Fruit fly (Drosophila melanogaster) S2 (cell line): ENCODE results near the gene Hsp22.

Experiments
- CG8478 ChIP-seq: fragments of >200 bp; optimal IDR thresholded peaks from 2 replicates; lab custom pipeline; 2018
- CTCF ChIP-seq, 2 experiments: fragments of >200 bp; optimal IDR thresholded peaks; 2 replicates each; lab custom pipeline; 2018

DNA sequence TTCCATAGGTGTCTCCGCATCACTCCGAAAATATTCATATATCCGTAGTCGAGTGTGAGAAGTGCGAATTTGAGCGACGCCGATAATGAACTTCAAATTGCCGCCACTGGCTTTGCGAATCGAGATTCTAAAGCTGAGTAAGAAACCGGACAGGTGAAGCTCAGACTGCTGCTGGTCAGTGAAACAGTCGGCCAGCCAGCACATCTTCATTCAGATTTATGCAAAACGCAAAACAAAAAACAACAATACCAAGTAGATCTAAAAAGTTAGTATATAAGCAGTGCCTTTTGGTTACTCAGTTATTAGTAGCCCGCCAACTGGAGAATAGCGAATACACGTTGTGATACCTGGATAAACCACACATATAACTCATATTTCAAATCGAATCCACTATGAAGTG, 31.8 kb downstream of the Hsp22 start, which contains the start of gene Cpr67B:
- TF ChIP-seq CG8478 (lab: Kevin White, UChicago) (no peak), CTCF (optimal IDR thresholded peaks at IDR 0.05; lab: Kevin White, UChicago) (no peak)
